Comparison of ENCODE assay signal across 6 worm cellular contexts in genomic region chrX:8550099-8550498, ce11.
A peak's percentile ranks its signal among the peaks of the same experiment; 100 is the strongest.
TF ChIP-seq lines count a peak whose summit lies in the region.

No protein-coding gene starts in this region.

TF ChIP-seq in whole organism, L1 larva, 84 proteins besides CTCF, POLR2A, EP300 and RAD21 (continues in another document):
- TF ChIP-seq jun-1 (tag; optimal IDR thresholded peaks at IDR 0.05; lab: Kevin White, UChicago) (peak; percentile 29), nhr-28 (tag; optimal IDR thresholded peaks at IDR 0.05; lab: Kevin White, UChicago) (no peak), swsn-7 (tag; optimal IDR thresholded peaks at IDR 0.05; lab: Kevin White, UChicago) (peak; percentile 41), nhr-85 (tag; lab: Kevin White, UChicago) (peak; percentile 96), snpc-4 (tag; optimal IDR thresholded peaks at IDR 0.05; lab: Kevin White, UChicago) (no peak), mab-9 (GFP tag; IDR thresholded peaks at IDR 0.05; lab: Robert Waterston, UW) (no peak), snu-23 (GFP tag; optimal IDR thresholded peaks at IDR 0.05; lab: Kevin White, UChicago) (peak; percentile 79), nhr-12 (tag; optimal IDR thresholded peaks at IDR 0.05; lab: Kevin White, UChicago) (no peak), nhr-11 (tag; optimal IDR thresholded peaks at IDR 0.05; lab: Kevin White, UChicago) (no peak), xbp-1 (tag; optimal IDR thresholded peaks at IDR 0.05; lab: Kevin White, UChicago) (peak; percentile 63), lin-13 (GFP tag; optimal IDR thresholded peaks at IDR 0.05; lab: Kevin White, UChicago) (peak; percentile 19), blmp-1 (tag; optimal IDR thresholded peaks at IDR 0.05; lab: Kevin White, UChicago) (peak; percentile 75), unc-62 (GFP tag; optimal IDR thresholded peaks at IDR 0.05; lab: Kevin White, UChicago) (no peak), nhr-237 (tag; optimal IDR thresholded peaks at IDR 0.05; lab: Kevin White, UChicago) (peak; percentile 56), tbx-2 (tag; optimal IDR thresholded peaks at IDR 0.05; lab: Kevin White, UChicago) (peak; percentile 62), lin-15B (tag; optimal IDR thresholded peaks at IDR 0.05; lab: Kevin White, UChicago) (no peak)

TF ChIP-seq in whole organism, L2 larva, 48 proteins besides CTCF, POLR2A, EP300 and RAD21 (continues in another document):
- TF ChIP-seq egl-27 (tag; optimal IDR thresholded peaks at IDR 0.05; lab: Kevin White, UChicago) (peak; percentile 40), ceh-16 (tag; optimal IDR thresholded peaks at IDR 0.05; lab: Kevin White, UChicago) (peak; percentile 77), C34F6.9 (tag; optimal IDR thresholded peaks at IDR 0.05; lab: Kevin White, UChicago) (peak; percentile 68), unc-55 (GFP tag; optimal IDR thresholded peaks at IDR 0.05; lab: Kevin White, UChicago) (no peak), sem-4 (tag; optimal IDR thresholded peaks at IDR 0.05; lab: Kevin White, UChicago) (peak; percentile 41), snpc-4 (tag; optimal IDR thresholded peaks at IDR 0.05; lab: Kevin White, UChicago) (no peak), nhr-129 (tag; optimal IDR thresholded peaks at IDR 0.05; lab: Kevin White, UChicago) (peak; percentile 72), gmeb-1 (tag; optimal IDR thresholded peaks at IDR 0.05; lab: Kevin White, UChicago) (peak; percentile 47), nhr-25 (tag; optimal IDR thresholded peaks at IDR 0.05; lab: Kevin White, UChicago) (peak; percentile 95), F13H6.1 (tag; optimal IDR thresholded peaks at IDR 0.05; lab: Kevin White, UChicago) (peak; percentile 64), blmp-1 (tag; optimal IDR thresholded peaks at IDR 0.05; lab: Kevin White, UChicago; ENCODE audit: insufficient read depth) (peak; percentile 94), sma-9 (GFP tag; optimal IDR thresholded peaks at IDR 0.05; lab: Kevin White, UChicago) (peak; percentile 82), sma-9 (tag; optimal IDR thresholded peaks at IDR 0.05; lab: Kevin White, UChicago) (no peak), nhr-6 (tag; optimal IDR thresholded peaks at IDR 0.05; lab: Kevin White, UChicago) (peak; percentile 73), nhr-21 (tag; optimal IDR thresholded peaks at IDR 0.05; lab: Kevin White, UChicago) (peak; percentile 66), aly-2 (tag; optimal IDR thresholded peaks at IDR 0.05; lab: Kevin White, UChicago) (no peak)

TF ChIP-seq in whole organism, L3 larva, 47 proteins besides CTCF, POLR2A, EP300 and RAD21 (continues in another document):
- TF ChIP-seq mml-1 (tag; optimal IDR thresholded peaks at IDR 0.05; lab: Kevin White, UChicago) (peak; percentile 38), daf-12 (tag; optimal IDR thresholded peaks at IDR 0.05; lab: Kevin White, UChicago) (no peak), fkh-2 (tag; optimal IDR thresholded peaks at IDR 0.05; lab: Kevin White, UChicago) (no peak), nhr-11 (tag; optimal IDR thresholded peaks at IDR 0.05; lab: Kevin White, UChicago) (no peak), eor-1 (tag; optimal IDR thresholded peaks at IDR 0.05; lab: Kevin White, UChicago) (no peak), R02D3.7 (tag; optimal IDR thresholded peaks at IDR 0.05; lab: Kevin White, UChicago) (no peak), elt-2 (tag; optimal IDR thresholded peaks at IDR 0.05; lab: Kevin White, UChicago) (peak; percentile 75), nhr-12 (tag; optimal IDR thresholded peaks at IDR 0.05; lab: Kevin White, UChicago) (no peak), pqm-1 (tag; optimal IDR thresholded peaks at IDR 0.05; lab: Kevin White, UChicago) (peak; percentile 27), sea-2 (GFP tag; optimal IDR thresholded peaks at IDR 0.05; lab: Kevin White, UChicago) (no peak), ceh-9 (tag; optimal IDR thresholded peaks at IDR 0.05; lab: Kevin White, UChicago) (no peak), hmg-11 (tag; optimal IDR thresholded peaks at IDR 0.05; lab: Kevin White, UChicago) (peak; percentile 46), zag-1 (tag; optimal IDR thresholded peaks at IDR 0.05; lab: Kevin White, UChicago) (no peak), tbx-2 (tag; optimal IDR thresholded peaks at IDR 0.05; lab: Kevin White, UChicago) (no peak), unc-39 (tag; optimal IDR thresholded peaks at IDR 0.05; lab: Kevin White, UChicago) (no peak), nfya-1 (tag; optimal IDR thresholded peaks at IDR 0.05; lab: Kevin White, UChicago; ENCODE audit: insufficient read depth) (peak; percentile 53), ztf-11 (tag; optimal IDR thresholded peaks at IDR 0.05; lab: Kevin White, UChicago) (no peak)

TF ChIP-seq in whole organism, L4 larva, 104 proteins besides CTCF, POLR2A, EP300 and RAD21 (continues in another document):
- TF ChIP-seq zip-2 (tag; optimal IDR thresholded peaks at IDR 0.05; lab: Kevin White, UChicago) (no peak), T20F7.1 (GFP tag; optimal IDR thresholded peaks at IDR 0.05; lab: Kevin White, UChicago) (peak; percentile 36), zag-1 (tag; optimal IDR thresholded peaks at IDR 0.05; lab: Kevin White, UChicago) (no peak), ztf-11 (tag; optimal IDR thresholded peaks at IDR 0.05; lab: Kevin White, UChicago) (no peak), lim-7 (GFP tag; IDR thresholded peaks at IDR 0.05; lab: Robert Waterston, UW) (no peak), T26A8.4 (GFP tag; IDR thresholded peaks at IDR 0.05; lab: Robert Waterston, UW) (peak; percentile 71), mdl-1 (tag; optimal IDR thresholded peaks at IDR 0.05; lab: Kevin White, UChicago) (peak; percentile 54 to 95), nhr-76 (tag; optimal IDR thresholded peaks at IDR 0.05; lab: Kevin White, UChicago) (peak; percentile 3), D1046.2 (GFP tag; IDR thresholded peaks at IDR 0.05; lab: Robert Waterston, UW) (no peak), mxl-3 (GFP tag; optimal IDR thresholded peaks at IDR 0.05; lab: Kevin White, UChicago) (peak; percentile 97), ceh-28 (tag; optimal IDR thresholded peaks at IDR 0.05; lab: Kevin White, UChicago) (no peak), daf-19 (GFP tag; conservative IDR thresholded peaks at IDR 0.05; lab: Robert Waterston, UW) (no peak), madf-9 (GFP tag; conservative IDR thresholded peaks at IDR 0.05; lab: Robert Waterston, UW) (no peak), fos-1 (tag; optimal IDR thresholded peaks at IDR 0.05; lab: Kevin White, UChicago) (no peak), egl-43 (GFP tag; IDR thresholded peaks at IDR 0.05; lab: Robert Waterston, UW) (no peak), F44E2.7 (GFP tag; IDR thresholded peaks at IDR 0.05; lab: Robert Waterston, UW) (no peak), madf-5 (GFP tag; IDR thresholded peaks at IDR 0.05; lab: Robert Waterston, UW) (no peak), Y105C5A.15 (GFP tag; IDR thresholded peaks at IDR 0.05; lab: Robert Waterston, UW) (no peak)

TF ChIP-seq in whole organism, late embryonic, 69 proteins besides CTCF, POLR2A, EP300 and RAD21:
- no peak for TF ChIP-seq ahr-1 (tag; optimal IDR thresholded peaks at IDR 0.05; lab: Kevin White, UChicago)
- peak; percentile 14 for TF ChIP-seq ceh-31 (tag; optimal IDR thresholded peaks at IDR 0.05; lab: Kevin White, UChicago)
- TF ChIP-seq zip-5 (tag; optimal IDR thresholded peaks at IDR 0.05; lab: Kevin White, UChicago), result no peak
- TF ChIP-seq ceh-18 (tag; optimal IDR thresholded peaks at IDR 0.05; lab: Kevin White, UChicago), result peak; percentile 43

TF ChIP-seq in whole organism, young adult, 124 proteins besides CTCF, POLR2A, EP300 and RAD21 (continues in another document):
- TF ChIP-seq attf-5 (GFP tag; optimal IDR thresholded peaks at IDR 0.05; lab: Kevin White, UChicago) (peak; percentile 46), madf-10 (tag; optimal IDR thresholded peaks at IDR 0.05; lab: Kevin White, UChicago) (peak; percentile 1), ceh-27 (GFP tag; optimal IDR thresholded peaks at IDR 0.05; lab: Kevin White, UChicago) (peak; percentile 38), ekl-4 (GFP tag; IDR thresholded peaks at IDR 0.05; lab: Robert Waterston, UW) (no peak), ztf-26 (tag; optimal IDR thresholded peaks at IDR 0.05; lab: Kevin White, UChicago) (peak; percentile 54), sptf-2 (GFP tag; optimal IDR thresholded peaks at IDR 0.05; lab: Kevin White, UChicago) (peak; percentile 27), nfyb-1 (GFP tag; IDR thresholded peaks at IDR 0.05; lab: Robert Waterston, UW) (0 out of 2 replicates have a peak, but pooled peaks have one; percentile 60), F10E7.11 (tag; optimal IDR thresholded peaks at IDR 0.05; lab: Kevin White, UChicago) (no peak), die-1 (tag; optimal IDR thresholded peaks at IDR 0.05; lab: Kevin White, UChicago) (peak; percentile 26), C06A6.2 (GFP tag; conservative IDR thresholded peaks at IDR 0.05; lab: Robert Waterston, UW) (peak; percentile 35; the same call in 1 of the 2 replicates), lin-26 (GFP tag; IDR thresholded peaks at IDR 0.05; lab: Robert Waterston, UW) (peak; percentile 38; the same call in 1 of the 2 replicates), unc-62 (GFP tag; optimal IDR thresholded peaks at IDR 0.05; lab: Kevin White, UChicago) (peak; percentile 6), dox-1 (GFP tag; IDR thresholded peaks at IDR 0.05; lab: Robert Waterston, UW) (peak; percentile 38; the same call in 1 of the 2 replicates), chd-7 (tag; optimal IDR thresholded peaks at IDR 0.05; lab: Kevin White, UChicago) (peak; percentile 31), nhr-179 (tag; optimal IDR thresholded peaks at IDR 0.05; lab: Kevin White, UChicago) (no peak), mcd-1 (GFP tag; IDR thresholded peaks at IDR 0.05; lab: Robert Waterston, UW) (peak; percentile 30; the same call in 1 of the 2 replicates), ztf-22 (GFP tag; optimal IDR thresholded peaks at IDR 0.05; lab: Kevin White, UChicago) (peak; percentile 16), gei-17 (GFP tag; optimal IDR thresholded peaks at IDR 0.05; lab: Kevin White, UChicago) (peak; percentile 29), K11D2.4 (GFP tag; IDR thresholded peaks at IDR 0.05; lab: Robert Waterston, UW) (0 out of 2 replicates have a peak, but pooled peaks have one; percentile 40), ztf-18 (tag; optimal IDR thresholded peaks at IDR 0.05; lab: Kevin White, UChicago) (peak; percentile 32), nhr-80 (tag; optimal IDR thresholded peaks at IDR 0.05; lab: Kevin White, UChicago) (peak; percentile 85), let-607 (tag; optimal IDR thresholded peaks at IDR 0.05; lab: Kevin White, UChicago) (no peak), tbp1 (GFP tag; optimal IDR thresholded peaks at IDR 0.05; lab: Kevin White, UChicago) (peak; percentile 17), snpc-3.4 (tag; optimal IDR thresholded peaks at IDR 0.05; lab: Kevin White, UChicago) (peak; percentile 14), atf-7 (tag; optimal IDR thresholded peaks at IDR 0.05; lab: Kevin White, UChicago) (peak; percentile 45), lin-54 (GFP tag; optimal IDR thresholded peaks at IDR 0.05; lab: Kevin White, UChicago) (no peak), zfh-2 (GFP tag; conservative IDR thresholded peaks at IDR 0.05; lab: Robert Waterston, UW) (0 out of 2 replicates have a peak, but pooled peaks have one; percentile 21), hmg-1.2 (GFP tag; IDR thresholded peaks at IDR 0.05; lab: Robert Waterston, UW) (peak; percentile 40; the same call in 1 of the 2 replicates), F22D6.2 (tag; optimal IDR thresholded peaks at IDR 0.05; lab: Kevin White, UChicago) (peak; percentile 69), F23B12.7 (tag; optimal IDR thresholded peaks at IDR 0.05; lab: Kevin White, UChicago; ENCODE audit: insufficient read depth) (no peak)
